Fruit fly (Drosophila melanogaster) whole organism, embryonic: Measurements from ENCODE around the gene CG6163.
A peak's percentile ranks its signal among the peaks of the same experiment; 100 is the strongest.

ENCODE experiments used
- Atf-2 ChIP-seq: fragments of 200-800 bp; sonication (Bioruptor generic); optimal IDR thresholded peaks from 2 replicates; lab custom pipeline; 2016; ENCODE audit warnings: missing biosample characterization, missing genetic modification characterization
- Atf6 ChIP-seq: fragments of 200-800 bp; sonication (Bioruptor generic); IDR thresholded peaks from 2 replicates; pipeline ENCODE4 v1.3.6; 2022; ENCODE audit warnings: missing biosample characterization, missing genetic modification characterization
- BtbVII ChIP-seq: fragments of 200-800 bp; sonication (Bioruptor generic); optimal IDR thresholded peaks from 3 replicates; lab custom pipeline; 2017; ENCODE audit warnings: missing biosample characterization, mild to moderate bottlenecking, missing genetic modification characterization
- CG10274 ChIP-seq: fragments of 200-800 bp; sonication (Bioruptor generic); optimal IDR thresholded peaks from 3 replicates; lab custom pipeline; 2017; ENCODE audit warnings: missing biosample characterization, mild to moderate bottlenecking, missing genetic modification characterization
- CG11560 ChIP-seq: fragments of 200-800 bp; sonication (Bioruptor generic); IDR thresholded peaks from 3 replicates; pipeline ENCODE4 v1.3.6; 2022; ENCODE audit warnings: missing biosample characterization, missing genetic modification characterization
- CG12155 ChIP-seq: fragments of 200-800 bp; sonication (Bioruptor generic); optimal IDR thresholded peaks from 3 replicates; lab custom pipeline; 2016; ENCODE audit warnings: missing biosample characterization, missing genetic modification characterization
- CG15479 ChIP-seq: fragments of 200-800 bp; sonication (Bioruptor generic); optimal IDR thresholded peaks from 3 replicates; lab custom pipeline; 2019; ENCODE audit warnings: missing biosample characterization, mild to moderate bottlenecking, missing genetic modification characterization, moderate library complexity
- CG1647 ChIP-seq: fragments of 200-800 bp; sonication (Bioruptor generic); optimal IDR thresholded peaks from 3 replicates; lab custom pipeline; 2016; ENCODE audit warnings: missing biosample characterization, missing genetic modification characterization
- CG30020 ChIP-seq: fragments of 200-800 bp; optimal IDR thresholded peaks from 2 replicates; lab custom pipeline; 2019; ENCODE audit warnings: missing biosample characterization, mild to moderate bottlenecking, missing genetic modification characterization, moderate library complexity
- CG30431 ChIP-seq: fragments of 200-800 bp; sonication (Bioruptor generic); optimal IDR thresholded peaks from 2 replicates; lab custom pipeline; 2017; ENCODE audit warnings: missing biosample characterization, missing genetic modification characterization
- CG31365 ChIP-seq: fragments of 200-800 bp; sonication (Bioruptor generic); optimal IDR thresholded peaks from 2 replicates; lab custom pipeline; 2018; ENCODE audit warnings: missing biosample characterization, mild to moderate bottlenecking, missing genetic modification characterization
- CG31441 ChIP-seq: fragments of 200-800 bp; sonication (Bioruptor generic); IDR thresholded peaks from 2 replicates; pipeline ENCODE4 v1.3.6; 2022; ENCODE audit warnings: missing biosample characterization, missing genetic modification characterization
- CG32532 ChIP-seq: fragments of 200-800 bp; sonication (Bioruptor generic); IDR thresholded peaks from 2 replicates; pipeline ENCODE4 v1.3.6; 2022; ENCODE audit warnings: missing biosample characterization, missing genetic modification characterization
- CG6254 ChIP-seq: fragments of 200-800 bp; sonication (Bioruptor generic); optimal IDR thresholded peaks from 3 replicates; lab custom pipeline; 2017; ENCODE audit warnings: mild to moderate bottlenecking, missing biosample characterization, missing genetic modification reagents, missing genetic modification characterization
- CG6683 ChIP-seq: fragments of 200-800 bp; sonication (Bioruptor generic); optimal IDR thresholded peaks from 2 replicates; lab custom pipeline; 2017; ENCODE audit warnings: missing biosample characterization, mild to moderate bottlenecking, missing genetic modification characterization, missing genetic modification reagents
- CG7987 ChIP-seq: fragments of 200-800 bp; sonication (Bioruptor generic); optimal IDR thresholded peaks from 2 replicates; lab custom pipeline; 2018; ENCODE audit warnings: missing biosample characterization, mild to moderate bottlenecking, missing genetic modification characterization, moderate library complexity
- CG8089 ChIP-seq: fragments of 200-800 bp; sonication (Bioruptor generic); optimal IDR thresholded peaks from 3 replicates; lab custom pipeline; 2016; ENCODE audit warnings: missing biosample characterization, missing genetic modification characterization
- CG8290 ChIP-seq, 3 experiments: fragments of 200-800 bp; sonication (Bioruptor generic); optimal IDR thresholded peaks; 2 replicates each; lab custom pipeline; 2016 to 2019; ENCODE audit warnings: missing biosample characterization in 3 of 3, missing genetic modification characterization in 3 of 3, mild to moderate bottlenecking in 2 of 3, moderate library complexity in 1 of 3
- CG9817 ChIP-seq: fragments of 200-800 bp; sonication (Bioruptor generic); optimal IDR thresholded peaks from 2 replicates; lab custom pipeline; 2018; ENCODE audit warnings: missing biosample characterization, mild to moderate bottlenecking, missing genetic modification characterization, moderate library complexity
- Dll ChIP-seq: fragments of 200-800 bp; sonication (Bioruptor generic); IDR thresholded peaks from 4 replicates; pipeline ENCODE4 v1.3.6; 2022; ENCODE audit warnings: missing biosample characterization, missing genetic modification characterization; ENCODE audit not compliant: partially characterized antibody
- Elba2 ChIP-seq: fragments of 200-800 bp; sonication (Bioruptor generic); optimal IDR thresholded peaks from 3 replicates; lab custom pipeline; 2016; ENCODE audit warnings: missing biosample characterization, missing genetic modification characterization
- HLH3B ChIP-seq: fragments of 200-800 bp; sonication (Bioruptor generic); IDR thresholded peaks from 2 replicates; pipeline ENCODE4 v1.3.6; 2022; ENCODE audit warnings: missing biosample characterization, missing genetic modification characterization
- Hr78 ChIP-seq, 2 experiments: fragments of 200-800 bp in 1 of 2; fragments of >200 bp in 1 of 2; sonication (Bioruptor generic) in 1 of 2; optimal IDR thresholded peaks; 2 replicates each; lab custom pipeline; 2017 to 2019; ENCODE audit warnings: missing biosample characterization in 2 of 2, missing genetic modification characterization in 2 of 2, mild to moderate bottlenecking in 1 of 2, moderate library complexity in 1 of 2
- Hsf ChIP-seq: fragments of 200-800 bp; sonication (Bioruptor generic); optimal IDR thresholded peaks from 3 replicates; lab custom pipeline; 2016; ENCODE audit warnings: missing biosample characterization, missing genetic modification characterization
- Kr ChIP-seq: fragments of 200-800 bp; sonication (Bioruptor generic); optimal IDR thresholded peaks from 2 replicates; lab custom pipeline; 2017; ENCODE audit warnings: missing biosample characterization, mild to moderate bottlenecking, missing genetic modification characterization
- NC2α ChIP-seq: fragments of 200-800 bp; sonication (Bioruptor generic); optimal IDR thresholded peaks from 2 replicates; lab custom pipeline; 2016; ENCODE audit warnings: missing biosample characterization, missing genetic modification characterization
- NC2β ChIP-seq: fragments of 200-800 bp; sonication (Bioruptor generic); optimal IDR thresholded peaks from 2 replicates; lab custom pipeline; 2016; ENCODE audit warnings: missing biosample characterization, missing genetic modification characterization
- Optix ChIP-seq: fragments of 200-800 bp; sonication (Bioruptor generic); IDR thresholded peaks from 3 replicates; pipeline ENCODE4 v1.3.6; 2022; ENCODE audit warnings: missing biosample characterization, missing genetic modification characterization
- Scr ChIP-seq: fragments of 200-800 bp; sonication (Bioruptor generic); IDR thresholded peaks from 2 replicates; pipeline ENCODE4 v1.3.6; 2022; ENCODE audit warnings: missing biosample characterization, missing genetic modification characterization; ENCODE audit not compliant: partially characterized antibody
- Xrp1 ChIP-seq: fragments of 200-800 bp; sonication (Bioruptor generic); IDR thresholded peaks from 2 replicates; pipeline ENCODE4 v1.3.6; 2022; ENCODE audit warnings: missing biosample characterization, missing genetic modification characterization
- abd-A ChIP-seq: fragments of 200-800 bp; sonication (Bioruptor generic); optimal IDR thresholded peaks from 3 replicates; lab custom pipeline; 2019; ENCODE audit warnings: missing biosample characterization, mild to moderate bottlenecking, missing genetic modification characterization, moderate library complexity
- bbx ChIP-seq: fragments of 200-800 bp; sonication (Bioruptor generic); IDR thresholded peaks from 2 replicates; pipeline ENCODE4 v1.3.6; 2022; ENCODE audit warnings: missing biosample characterization, missing genetic modification characterization; ENCODE audit not compliant: partially characterized antibody
- disco-r ChIP-seq: fragments of 200-800 bp; sonication (Bioruptor generic); optimal IDR thresholded peaks from 2 replicates; lab custom pipeline; 2016; ENCODE audit warnings: missing biosample characterization, missing genetic modification characterization
- dmrt11E ChIP-seq: fragments of 200-800 bp; sonication (Bioruptor generic); optimal IDR thresholded peaks from 3 replicates; lab custom pipeline; 2018; ENCODE audit warnings: missing biosample characterization, mild to moderate bottlenecking, missing genetic modification characterization, moderate library complexity
- ewg ChIP-seq: fragments of 200-800 bp; sonication (Bioruptor generic); optimal IDR thresholded peaks from 3 replicates; lab custom pipeline; 2017; ENCODE audit warnings: mild to moderate bottlenecking, missing biosample characterization, missing genetic modification reagents, missing genetic modification characterization
- fd102C ChIP-seq: fragments of 200-800 bp; sonication (Bioruptor generic); optimal IDR thresholded peaks from 2 replicates; lab custom pipeline; 2018; ENCODE audit warnings: missing biosample characterization, mild to moderate bottlenecking, missing genetic modification characterization, moderate library complexity
- hkb ChIP-seq, 2 experiments: fragments of 200-800 bp in 1 of 2; fragments of >200 bp in 1 of 2; sonication (Bioruptor generic) in 1 of 2; IDR thresholded peaks in 1 of 2; optimal IDR thresholded peaks in 1 of 2; 2 replicates each; pipeline versions ENCODE4 v1.3.6 to Lab custom; 2017 to 2022; ENCODE audit warnings: missing biosample characterization in 1 of 2, missing genetic modification characterization in 1 of 2
- kah ChIP-seq: fragments of 200-800 bp; sonication (Bioruptor generic); optimal IDR thresholded peaks from 2 replicates; lab custom pipeline; 2018; ENCODE audit warnings: missing biosample characterization, mild to moderate bottlenecking, missing genetic modification characterization
- pros ChIP-seq: fragments of 200-800 bp; sonication (Bioruptor generic); optimal IDR thresholded peaks from 3 replicates; lab custom pipeline; 2019; ENCODE audit warnings: missing biosample characterization, mild to moderate bottlenecking, missing genetic modification characterization, moderate library complexity
- sens ChIP-seq: fragments of 200-800 bp; sonication (Bioruptor generic); peaks from one replicate; lab custom pipeline; 2016; ENCODE audit warnings: missing biosample characterization, missing genetic modification characterization
- sr ChIP-seq: fragments of 200-800 bp; sonication (Bioruptor generic); IDR thresholded peaks from 3 replicates; pipeline ENCODE4 v1.3.6; 2022; ENCODE audit warnings: missing biosample characterization, missing genetic modification characterization
- tap ChIP-seq: fragments of 200-800 bp; optimal IDR thresholded peaks from 3 replicates; lab custom pipeline; 2019; ENCODE audit warnings: missing biosample characterization, mild to moderate bottlenecking, missing genetic modification characterization, moderate library complexity
- tio ChIP-seq: fragments of 200-800 bp; sonication (Bioruptor generic); optimal IDR thresholded peaks from 2 replicates; lab custom pipeline; 2017; ENCODE audit warnings: missing biosample characterization, missing genetic modification characterization, inconsistent platforms
- toy ChIP-seq: fragments of 200-800 bp; sonication (Bioruptor generic); IDR thresholded peaks from 2 replicates; pipeline ENCODE4 v1.3.6; 2022; ENCODE audit warnings: missing biosample characterization, missing genetic modification characterization
- trh ChIP-seq: fragments of 200-800 bp; sonication (Bioruptor generic); optimal IDR thresholded peaks from 2 replicates; lab custom pipeline; 2016; ENCODE audit warnings: missing biosample characterization, missing genetic modification characterization
- vvl ChIP-seq: fragments of 200-800 bp; sonication (Bioruptor generic); IDR thresholded peaks from 2 replicates; pipeline ENCODE4 v1.3.6; 2022; ENCODE audit warnings: missing biosample characterization, missing genetic modification characterization
- wdn ChIP-seq: fragments of 200-800 bp; sonication (Bioruptor generic); IDR thresholded peaks from 2 replicates; pipeline ENCODE4 v1.3.6; 2022; ENCODE audit warnings: missing biosample characterization, missing genetic modification characterization
- wor ChIP-seq: fragments of 200-800 bp; sonication (Bioruptor generic); IDR thresholded peaks from 2 replicates; pipeline ENCODE4 v1.3.6; 2022; ENCODE audit warnings: missing biosample characterization, missing genetic modification characterization

CG6163 gene

dm6 chr3L:11379698-11380438 is 15.2 kb upstream of the CG6163 start (continued):
- no peak for TF ChIP-seq abd-A (tag; lab: Kevin White, UChicago)
- peak; percentile 28 for TF ChIP-seq CG7987 (GFP tag; lab: Kevin White, UChicago)
- TF ChIP-seq dmrt11E (tag; lab: Kevin White, UChicago) = peak; percentile 51
- TF ChIP-seq HLH3B = 0 out of 2 replicates have a peak, but pooled peaks have one; percentile 26
- TF ChIP-seq CG12155 (GFP tag; lab: Kevin White, UChicago) = peak; percentile 19
- TF ChIP-seq CG6254 (GFP tag; lab: Kevin White, UChicago) = peak; percentile 7
- no peak for TF ChIP-seq kah (GFP tag; lab: Kevin White, UChicago)
- peak; percentile 55 for TF ChIP-seq CG32532 (GFP tag; lab: Robert Waterston, UW)
- peak; percentile 74 for TF ChIP-seq vvl (GFP tag; lab: Robert Waterston, UW)
- no peak for TF ChIP-seq fd102C (GFP tag; lab: Kevin White, UChicago)
- TF ChIP-seq wor = no peak
- no peak for TF ChIP-seq Elba2 (GFP tag; lab: Kevin White, UChicago)
- TF ChIP-seq CG8290 (GFP tag; optimal IDR thresholded peaks at IDR 0.05; lab: Kevin White, UChicago) = peak; percentile 1
- TF ChIP-seq CG8290 (tag; optimal IDR thresholded peaks at IDR 0.05; lab: Kevin White, UChicago) = peak in 1 of 2 experiments; percentile 53
- no peak for TF ChIP-seq Scr (GFP tag; lab: Robert Waterston, UW)
- no peak for TF ChIP-seq Atf6 (GFP tag; lab: Robert Waterston, UW)
- TF ChIP-seq hkb (optimal IDR thresholded peaks at IDR 0.05; lab: Kevin White, UChicago) = no peak
- no peak for TF ChIP-seq hkb (GFP tag; IDR thresholded peaks at IDR 0.05; lab: Robert Waterston, UW)
- TF ChIP-seq CG11560 (tag; lab: Robert Waterston, UW) = no peak
- peak; percentile 53 for TF ChIP-seq NC2α (GFP tag; lab: Kevin White, UChicago)
- TF ChIP-seq NC2β = peak; percentile 25
- no peak for TF ChIP-seq sr (GFP tag; lab: Robert Waterston, UW)
- TF ChIP-seq trh (GFP tag; lab: Kevin White, UChicago) = no peak
- TF ChIP-seq pros (GFP tag; lab: Kevin White, UChicago) = peak; percentile 67
- no peak for TF ChIP-seq disco-r (GFP tag; lab: Kevin White, UChicago)
- no peak for TF ChIP-seq Atf-2 (GFP tag; lab: Kevin White, UChicago)
- peak; percentile 88 for TF ChIP-seq sens
- no peak for TF ChIP-seq bbx (GFP tag; lab: Robert Waterston, UW)
- TF ChIP-seq tap (tag; lab: Kevin White, UChicago) = peak; percentile 35
- peak; percentile 56 for TF ChIP-seq CG31441 (GFP tag; lab: Robert Waterston, UW)
- TF ChIP-seq CG15479 = no peak
- TF ChIP-seq Dll (GFP tag; lab: Robert Waterston, UW) = no peak
- TF ChIP-seq wdn (GFP tag; lab: Robert Waterston, UW) = no peak
- TF ChIP-seq CG31365 (tag; lab: Kevin White, UChicago) = no peak
- TF ChIP-seq Kr (GFP tag; lab: Kevin White, UChicago) = no peak
- TF ChIP-seq Hsf (GFP tag; lab: Kevin White, UChicago) = no peak
- no peak for TF ChIP-seq CG6683 (GFP tag; lab: Kevin White, UChicago)
- peak; percentile 22 for TF ChIP-seq tio
- peak; percentile 27 for TF ChIP-seq CG1647 (GFP tag; lab: Kevin White, UChicago)
- TF ChIP-seq Optix = 0 out of 3 replicates have a peak, but pooled peaks have one; percentile 33
- peak in 1 of 2 experiments; percentile 19 for TF ChIP-seq Hr78 (GFP tag; optimal IDR thresholded peaks at IDR 0.05; lab: Kevin White, UChicago)
- TF ChIP-seq ewg (GFP tag; lab: Kevin White, UChicago) = no peak
- no peak for TF ChIP-seq CG10274 (GFP tag; lab: Kevin White, UChicago)
- TF ChIP-seq toy = peak; percentile 20; the same call in 1 of the 2 replicates
- TF ChIP-seq CG9817 (tag; lab: Kevin White, UChicago) = no peak
- TF ChIP-seq CG30431 (GFP tag; lab: Kevin White, UChicago) = peak; percentile 35
- TF ChIP-seq Xrp1 = peak; percentile 60
- TF ChIP-seq CG30020 (tag; lab: Kevin White, UChicago) = peak; percentile 15
- peak; percentile 13 for TF ChIP-seq BtbVII
- TF ChIP-seq CG8089 (GFP tag; lab: Kevin White, UChicago) = peak; percentile 24
